Fruit fly (Drosophila melanogaster) whole organism, wandering third instar larva: ENCODE data around the gene CG31274.

Source experiments
- Abd-B ChIP-seq: fragments of >200 bp; optimal IDR thresholded peaks from 2 replicates; lab custom pipeline; 2017; ENCODE audit warnings: missing biosample characterization, missing genetic modification characterization
- Dfd ChIP-seq: fragments of >200 bp; optimal IDR thresholded peaks from 2 replicates; lab custom pipeline; 2017; ENCODE audit warnings: missing biosample characterization, missing genetic modification characterization
- Hr78 ChIP-seq: fragments of >200 bp; optimal IDR thresholded peaks from 2 replicates; lab custom pipeline; 2017; ENCODE audit warnings: missing biosample characterization, missing genetic modification characterization
- Myc ChIP-seq: fragments of >200 bp; optimal IDR thresholded peaks from 2 replicates; lab custom pipeline; 2017
- dmrt93B ChIP-seq: fragments of 200-800 bp; sonication (Bioruptor generic); optimal IDR thresholded peaks from 2 replicates; lab custom pipeline; 2018; ENCODE audit warnings: missing biosample characterization, mild to moderate bottlenecking, missing genetic modification characterization
- lola ChIP-seq: fragments of >200 bp; optimal IDR thresholded peaks from 2 replicates; lab custom pipeline; 2017; ENCODE audit warnings: missing biosample characterization, missing genetic modification characterization
- sv ChIP-seq: fragments of 200-800 bp; sonication (Bioruptor generic); optimal IDR thresholded peaks from 3 replicates; lab custom pipeline; 2016; ENCODE audit warnings: missing biosample characterization, missing genetic modification characterization

DNA sequence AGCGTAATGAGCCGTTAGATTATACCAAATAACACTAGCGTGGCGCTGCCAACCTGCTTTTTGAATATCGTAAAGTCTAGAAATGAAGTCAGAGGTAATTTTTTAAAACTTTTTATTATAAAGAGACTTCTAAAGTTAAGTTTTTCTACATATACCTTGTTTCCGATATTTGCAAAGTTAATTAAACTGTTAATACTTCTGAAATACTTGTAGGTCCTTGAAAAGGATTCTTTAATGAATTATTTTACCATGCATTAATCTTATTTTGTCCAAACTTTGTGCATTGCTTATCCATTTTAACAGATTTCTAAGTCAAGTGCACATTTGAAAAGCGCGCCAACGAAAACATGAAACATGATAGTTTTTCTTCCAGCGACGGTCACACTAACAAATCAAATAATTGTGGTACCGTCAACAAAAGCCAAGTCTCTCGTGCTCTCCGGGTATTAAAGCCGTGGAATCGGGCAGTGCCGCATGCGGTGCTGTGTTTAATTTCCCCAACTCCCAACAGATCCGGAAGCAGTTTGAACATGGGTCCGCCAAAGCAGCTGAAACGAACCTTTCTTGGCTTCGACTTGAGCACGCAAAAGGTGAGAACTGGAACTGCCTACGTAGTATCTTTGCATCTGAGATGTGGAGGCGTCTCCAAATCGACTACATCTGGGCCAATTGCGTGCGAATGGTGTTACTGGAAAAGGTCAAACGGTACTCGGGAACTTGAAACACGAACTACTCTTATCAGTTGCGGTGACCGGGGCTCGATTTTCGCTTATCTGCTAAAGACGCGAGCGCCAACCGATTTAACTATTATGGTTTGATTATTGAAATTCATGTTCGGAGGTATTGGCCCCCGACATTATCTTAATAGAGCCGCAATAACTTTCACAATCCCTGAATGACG is 3.5 kb downstream of the CG31274 start, which contains the start of the genes EMC2A and CG3534:
- TF ChIP-seq Dfd (GFP tag; lab: Kevin White, UChicago) = no peak
- no peak for TF ChIP-seq Hr78 (GFP tag; lab: Kevin White, UChicago)
- TF ChIP-seq Myc (lab: Kevin White, UChicago) = no peak
- TF ChIP-seq lola (GFP tag; lab: Kevin White, UChicago) = no peak
- TF ChIP-seq Abd-B (GFP tag; lab: Kevin White, UChicago) = no peak
- no peak for TF ChIP-seq sv
- no peak for TF ChIP-seq dmrt93B (GFP tag; lab: Kevin White, UChicago)
